Worm (Caenorhabditis elegans): ENCODE measurements around the gene R11D1.3.
A peak's percentile ranks its signal among the peaks of the same experiment; 100 is the strongest.

The R11D1.3 gene

DNA sequence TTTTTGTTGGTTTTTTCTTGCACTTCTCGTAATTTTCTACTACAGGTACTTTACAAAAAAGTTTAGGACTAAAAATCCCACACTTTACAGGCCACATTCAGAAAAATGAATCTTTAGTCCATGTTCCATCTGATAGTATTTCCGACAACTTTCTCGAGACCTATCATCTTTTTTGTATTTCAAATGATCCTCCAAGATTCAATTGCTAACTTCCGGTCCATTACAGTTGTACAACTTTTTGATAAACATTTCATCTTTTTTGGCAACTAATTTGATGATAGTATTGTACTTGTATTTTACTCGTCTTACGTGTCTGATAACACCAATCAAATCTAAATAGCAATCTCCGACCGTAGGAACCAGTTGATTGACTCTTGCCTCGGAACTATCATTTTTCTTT, 44.5 kb downstream of the R11D1.3 start:
- peak; percentile 65 for TF ChIP-seq nhr-85 (tag)
- peak in 3 of 6 experiments; percentile 37 to 57 (median 40) for TF ChIP-seq elt-3 (tag; optimal IDR thresholded peaks at IDR 0.05)
- no peak for TF ChIP-seq tlp-1 (tag; optimal IDR thresholded peaks at IDR 0.05)
- TF ChIP-seq blmp-1 (tag; optimal IDR thresholded peaks at IDR 0.05), result peak; percentile 35
- TF ChIP-seq lin-14 (GFP tag; optimal IDR thresholded peaks at IDR 0.05), result peak; percentile 51
- peak; percentile 25 for TF ChIP-seq nhr-20 (tag; optimal IDR thresholded peaks at IDR 0.05)

DNA sequence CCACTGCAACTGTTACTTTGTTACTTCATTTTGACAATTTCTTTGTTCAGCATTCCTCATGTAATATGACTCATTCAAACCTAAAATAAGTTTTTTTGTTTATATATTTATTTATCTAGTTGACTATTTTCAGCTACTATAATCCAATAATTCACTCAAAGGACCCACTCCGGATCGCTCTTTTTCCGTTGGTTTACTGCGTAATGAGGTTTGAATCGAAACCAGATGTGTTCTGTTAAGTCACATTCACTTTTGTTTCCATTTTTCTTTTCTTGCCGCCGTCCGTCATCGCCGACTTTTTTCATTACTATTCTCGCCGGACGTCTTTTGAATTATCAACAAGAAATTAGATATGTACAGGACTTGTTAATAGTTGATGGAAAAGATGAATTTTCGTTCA, 48.5 kb downstream of the R11D1.3 start:
- TF ChIP-seq blmp-1 (tag; optimal IDR thresholded peaks at IDR 0.05) (peak; percentile 21), fkh-4 (tag; optimal IDR thresholded peaks at IDR 0.05; ENCODE audit: borderline replicate concordance) (peak; percentile 60), dsc-1 (tag; optimal IDR thresholded peaks at IDR 0.05) (peak; percentile 90), isw-1 (GFP tag; IDR thresholded peaks at IDR 0.05) (no peak)

DNA sequence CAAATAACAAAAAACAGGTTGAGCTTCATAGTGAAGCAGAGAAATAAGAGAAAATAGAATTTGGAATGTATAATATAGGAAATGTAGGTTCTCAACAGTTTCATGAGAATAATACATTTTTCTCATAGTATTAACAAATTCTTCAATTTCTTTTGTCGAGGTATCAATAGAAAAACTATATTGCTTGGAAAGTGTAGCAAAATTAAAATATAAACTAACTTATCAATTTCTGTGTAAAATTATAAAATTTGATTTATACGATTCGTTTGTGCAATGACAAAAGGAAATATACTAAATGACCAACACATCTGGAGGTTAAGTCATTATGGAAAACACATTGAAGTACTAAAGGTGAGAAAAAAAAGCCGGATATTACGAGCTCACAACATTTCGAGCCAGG, 50.3 kb downstream of the R11D1.3 start, which contains the start of gene W05B10.3:
Gene W05B10.3 (minus strand): TSS at position 101 of the 400 bp plus-strand sequence.
- no peak for TF ChIP-seq nhr-77 (tag; optimal IDR thresholded peaks at IDR 0.05)
